Worm (Caenorhabditis elegans): ENCODE measurements around the gene ivns-1.

ivns-1 gene

DNA sequence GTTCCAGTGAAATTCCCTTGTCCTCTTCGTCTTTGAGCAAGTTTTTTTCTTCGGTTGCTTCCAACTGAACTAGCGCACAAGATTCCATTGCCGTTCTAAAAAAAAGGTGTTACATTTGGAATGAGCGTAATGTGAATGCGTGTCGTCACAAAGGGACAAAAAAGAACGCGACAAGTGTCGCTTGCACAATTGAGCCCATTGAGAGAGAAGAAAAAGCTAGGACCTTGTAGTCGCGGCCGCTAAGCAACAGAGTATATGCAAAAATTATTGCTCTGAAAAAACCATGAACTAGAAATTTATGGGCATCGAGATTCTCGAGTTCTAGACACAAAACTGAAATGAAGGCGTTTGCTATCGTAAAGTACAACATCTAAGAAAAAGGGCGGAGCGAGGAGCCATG, 47.8 kb downstream of the ivns-1 start, which contains the start of gene T24D5.2:
Gene T24D5.2, minus strand, starts transcription at position 101 of the 400 bp plus-strand sequence.
- no peak for TF ChIP-seq cebp-2 (GFP tag; IDR thresholded peaks at IDR 0.05)
- no peak for TF ChIP-seq ceh-40 (GFP tag; IDR thresholded peaks at IDR 0.05)
- TF ChIP-seq ceh-100 (GFP tag; IDR thresholded peaks at IDR 0.05): no peak
- no peak for TF ChIP-seq let-526 (GFP tag; IDR thresholded peaks at IDR 0.05)

DNA sequence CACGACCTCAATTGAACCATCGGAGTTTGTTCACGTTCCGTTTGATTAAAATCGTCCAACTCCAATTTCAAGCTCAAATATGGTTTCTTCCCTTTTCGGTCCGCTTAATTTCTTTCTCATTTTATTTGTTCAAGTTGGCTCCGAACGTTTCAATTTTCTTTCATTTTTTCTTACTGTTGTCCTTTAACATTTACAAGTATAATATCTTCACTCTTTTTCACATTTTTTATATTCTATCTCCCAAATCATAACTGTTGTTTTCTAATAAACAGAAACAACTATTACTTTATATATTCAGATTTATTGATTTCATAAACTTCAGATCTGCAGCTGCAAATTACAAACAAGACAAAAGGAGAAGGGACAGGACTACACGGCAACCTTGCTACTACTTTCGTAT, 50.7 kb downstream of the ivns-1 start:
- no peak for TF ChIP-seq egl-44 (GFP tag; IDR thresholded peaks at IDR 0.05)
- no peak for TF ChIP-seq C17E4.6 (GFP tag; IDR thresholded peaks at IDR 0.05)
- no peak for TF ChIP-seq pbrm-1 (GFP tag; IDR thresholded peaks at IDR 0.05)
- TF ChIP-seq B0336.3 (GFP tag; IDR thresholded peaks at IDR 0.05): no peak
- no peak for TF ChIP-seq gei-17 (GFP tag; optimal IDR thresholded peaks at IDR 0.05)
- TF ChIP-seq rcor-1 (GFP tag; IDR thresholded peaks at IDR 0.05): no peak

- TF ChIP-seq F23B12.7 (tag; optimal IDR thresholded peaks at IDR 0.05; ENCODE audit: insufficient read depth) (no peak), rec-8 (tag; optimal IDR thresholded peaks at IDR 0.05) (no peak), him-1 (tag; optimal IDR thresholded peaks at IDR 0.05) (no peak), snpc-1.1 (tag; optimal IDR thresholded peaks at IDR 0.05; ENCODE audit: insufficient read depth) (no peak)
Observed at ce11 chrX:12579774-12580173, 54.4 kb downstream of the ivns-1 start, which contains the start of gene T24D5.3. TSS of gene T24D5.3 (plus strand) at chrX:12580074.

- peak; percentile 62; the same call in 1 of the 2 replicates for TF ChIP-seq egrh-3 (GFP tag; IDR thresholded peaks at IDR 0.05)
Observed at ce11 chrX:12578052-12578451, 56.1 kb downstream of the ivns-1 start.
